Fruit fly (Drosophila melanogaster) whole organism, wandering third instar larva: ENCODE data around the gene CG7300.

Source experiments
- CG32264 ChIP-seq: fragments of 200-800 bp; sonication (Bioruptor generic); optimal IDR thresholded peaks from 2 replicates; lab custom pipeline; 2016; ENCODE audit warnings: missing biosample characterization, missing genetic modification characterization
- CG9705 ChIP-seq: fragments of 200-800 bp; sonication (Bioruptor generic); optimal IDR thresholded peaks from 2 replicates; lab custom pipeline; 2018; ENCODE audit warnings: missing biosample characterization, mild to moderate bottlenecking, missing genetic modification characterization
- GATAd ChIP-seq: sonication (Bioruptor generic); optimal IDR thresholded peaks from 2 replicates; lab custom pipeline; 2016; ENCODE audit warnings: missing biosample characterization, missing genetic modification characterization
- Mio ChIP-seq: sonication (Bioruptor generic); optimal IDR thresholded peaks from 2 replicates; lab custom pipeline; 2016; ENCODE audit warnings: missing biosample characterization, missing genetic modification characterization
- dl ChIP-seq, 2 experiments: fragments of 175-275, 200-275 bp in 1 of 2; fragments of 200-275 bp in 1 of 2; sonication (Bioruptor generic); optimal IDR thresholded peaks; lab custom pipeline; 2018; ENCODE audit warnings: mild to moderate bottlenecking in 2 of 2, missing biosample characterization in 2 of 2, missing genetic modification characterization in 2 of 2, moderate library complexity in 2 of 2; ENCODE audit not compliant: partially characterized antibody in 2 of 2, insufficient read depth in 1 of 2
- sage ChIP-seq: fragments of 200-800 bp; sonication (Bioruptor generic); optimal IDR thresholded peaks from 2 replicates; lab custom pipeline; 2016; ENCODE audit warnings: missing biosample characterization, mild to moderate bottlenecking, missing genetic modification characterization

DNA sequence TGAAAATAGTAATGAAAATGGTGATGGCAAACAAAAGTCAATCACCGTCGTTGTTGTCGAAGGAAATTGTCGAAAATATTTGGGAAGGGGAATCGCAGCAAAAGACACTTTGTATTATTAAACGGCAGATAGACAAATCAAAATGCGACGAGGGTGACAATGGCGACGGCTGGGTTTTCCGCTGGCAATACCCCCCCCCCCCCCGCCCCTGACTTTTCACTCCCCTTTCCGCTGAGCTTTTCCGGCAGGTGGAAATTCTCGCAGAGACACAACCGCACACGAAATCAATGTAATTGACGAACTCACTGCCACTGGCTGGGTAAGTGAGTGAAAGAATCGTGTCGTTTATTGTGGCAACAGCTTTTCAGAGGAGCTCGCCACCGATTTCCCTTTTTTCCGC, 10.2 kb upstream of the CG7300 start:
- TF ChIP-seq CG32264 (GFP tag; lab: Kevin White, UChicago) (no peak), dl (GFP tag; optimal IDR thresholded peaks at IDR 0.05; lab: Kevin White, UChicago; ENCODE audit: insufficient read depth in 1 of 2, partially characterized antibody in 2 of 2) (no peak), CG9705 (no peak), sage (no peak), GATAd (no peak), Mio (GFP tag; lab: Kevin White, UChicago) (no peak)
